Fruit fly (Drosophila melanogaster): ENCODE data around the gene CG34367.

The CG34367 gene

dm6 chr2L:10334213-10334612 lies 19.5 kb downstream of the CG34367 start:
- TF ChIP-seq CG17801 (GFP tag; optimal IDR thresholded peaks at IDR 0.05; ENCODE audit: partially characterized antibody): no peak

dm6 chr2L:10333091-10333991 lies 20.4 kb downstream of the CG34367 start, which contains the start of gene GATAd:
Gene GATAd (plus strand): TSS chr2L:10333734.
- no peak for TF ChIP-seq CG17801 (GFP tag; optimal IDR thresholded peaks at IDR 0.05; ENCODE audit: partially characterized antibody)

dm6 chr2L:10331066-10331847 lies 22.4 kb downstream of the CG34367 start, which contains the start of the genes Schip1 and Cox10:
Gene Schip1 (minus strand): TSS chr2L:10331116.
Gene Cox10 (plus strand): TSS chr2L:10331471.
- no peak for TF ChIP-seq CG17801 (GFP tag; optimal IDR thresholded peaks at IDR 0.05; ENCODE audit: partially characterized antibody)

dm6 chr2L:10327790-10328189 lies 25.9 kb downstream of the CG34367 start, which contains the start of gene RnrL:
Gene RnrL (minus strand): TSS chr2L:10327943.
- no peak for TF ChIP-seq CG17801 (GFP tag; optimal IDR thresholded peaks at IDR 0.05; ENCODE audit: partially characterized antibody)

- TF ChIP-seq CG17801 (GFP tag; optimal IDR thresholded peaks at IDR 0.05; ENCODE audit: partially characterized antibody): no peak
These were observed 30.8 kb downstream of the CG34367 start, which contains the start of gene CG5381 for dm6 chr2L:10322773-10323487. Gene CG5381 (minus strand): TSS chr2L:10323102.

- no peak for TF ChIP-seq CG17801 (GFP tag; optimal IDR thresholded peaks at IDR 0.05; ENCODE audit: partially characterized antibody)
These were observed 31.5 kb downstream of the CG34367 start, which contains the start of gene CG4995 for dm6 chr2L:10322176-10322575. Gene CG4995 (plus strand): TSS chr2L:10322476.

- TF ChIP-seq CG17801 (GFP tag; optimal IDR thresholded peaks at IDR 0.05; ENCODE audit: partially characterized antibody): peak; percentile 75
These were observed 32.1 kb downstream of the CG34367 start for dm6 chr2L:10321612-10322011.

- TF ChIP-seq CG17801 (GFP tag; optimal IDR thresholded peaks at IDR 0.05; ENCODE audit: partially characterized antibody): no peak
These were observed 32.6 kb downstream of the CG34367 start for dm6 chr2L:10321036-10321583.

- no peak for TF ChIP-seq CG17801 (GFP tag; optimal IDR thresholded peaks at IDR 0.05; ENCODE audit: partially characterized antibody)
These were observed 33.4 kb downstream of the CG34367 start for dm6 chr2L:10320174-10320775.

- TF ChIP-seq CG17801 (GFP tag; optimal IDR thresholded peaks at IDR 0.05; ENCODE audit: partially characterized antibody): no peak
These were observed 37.8 kb downstream of the CG34367 start for dm6 chr2L:10315888-10316287.

dm6 chr2L:10314327-10315210 lies 39.1 kb downstream of the CG34367 start, which contains the start of the genes Usp14 and CG4972:
Gene Usp14 (minus strand): TSS chr2L:10314396.
Gene CG4972 (plus strand): TSS chr2L:10314792.
- TF ChIP-seq CG17801 (GFP tag; optimal IDR thresholded peaks at IDR 0.05; ENCODE audit: partially characterized antibody): no peak

- no peak for TF ChIP-seq CG17801 (GFP tag; optimal IDR thresholded peaks at IDR 0.05; ENCODE audit: partially characterized antibody)
These were observed 41.9 kb downstream of the CG34367 start for dm6 chr2L:10311822-10312221.

All from ovary, adult (tissue).